Worm (Caenorhabditis elegans) whole organism, mixed stage, embryonic: ENCODE measurements around the gene attf-4.
A peak's percentile ranks its signal among the peaks of the same experiment; 100 is the strongest.

Source experiments
- M03D4.4 ChIP-seq: sonication (generic microtip); optimal IDR thresholded peaks from 2 replicates; lab custom pipeline; 2017; ENCODE audit warnings: mild to moderate bottlenecking, missing genetic modification characterization, missing compliant biosample characterization
- bed-3 ChIP-seq: fragments of 200-800 bp; sonication (Bioruptor generic); optimal IDR thresholded peaks from 3 replicates; lab custom pipeline; 2018; ENCODE audit warnings: mild to moderate bottlenecking, missing genetic modification characterization, moderate library complexity, missing compliant biosample characterization
- ceh-39 ChIP-seq: fragments of 150-350 bp; optimal IDR thresholded peaks from 2 replicates; lab custom pipeline; 2014; ENCODE audit warnings: missing biosample characterization, missing genetic modification characterization
- ceh-43 ChIP-seq: fragments of 200-800 bp; sonication (Bioruptor generic); optimal IDR thresholded peaks from 2 replicates; lab custom pipeline; 2018; ENCODE audit warnings: mild to moderate bottlenecking, missing genetic modification characterization, moderate library complexity, missing compliant biosample characterization
- ceh-83 ChIP-seq: fragments of 200-800 bp; sonication (Bioruptor generic); optimal IDR thresholded peaks from 2 replicates; lab custom pipeline; 2018; ENCODE audit warnings: mild to moderate bottlenecking, missing genetic modification characterization, missing compliant biosample characterization
- cnd-1 ChIP-seq: fragments of 200-800 bp; sonication (Bioruptor generic); optimal IDR thresholded peaks from 2 replicates; lab custom pipeline; 2018; ENCODE audit warnings: mild to moderate bottlenecking, missing genetic modification characterization, missing compliant biosample characterization
- drap-1 ChIP-seq: fragments of 200-800 bp; sonication (Bioruptor generic); optimal IDR thresholded peaks from 3 replicates; lab custom pipeline; 2018; ENCODE audit warnings: mild to moderate bottlenecking, missing genetic modification characterization, missing compliant biosample characterization
- elt-1 ChIP-seq: sonication (generic microtip); optimal IDR thresholded peaks from 2 replicates; lab custom pipeline; 2017; ENCODE audit warnings: missing genetic modification characterization, mild to moderate bottlenecking, missing compliant biosample characterization, antibody characterized with exemption, moderate library complexity, borderline replicate concordance; ENCODE audit not compliant: insufficient read depth
- flh-1 ChIP-seq: fragments of 200-800 bp; sonication (Bioruptor generic); optimal IDR thresholded peaks from 2 replicates; lab custom pipeline; 2018; ENCODE audit warnings: mild to moderate bottlenecking, missing genetic modification characterization, moderate library complexity, missing compliant biosample characterization
- ham-2 ChIP-seq: fragments of 200-800 bp; sonication (Bioruptor generic); optimal IDR thresholded peaks from 2 replicates; lab custom pipeline; 2018; ENCODE audit warnings: mild to moderate bottlenecking, missing genetic modification characterization, missing compliant biosample characterization
- hlh-1 ChIP-seq: fragments of 150-350 bp; optimal IDR thresholded peaks from 2 replicates; lab custom pipeline; 2014; ENCODE audit warnings: missing biosample characterization, missing genetic modification reagents, missing genetic modification characterization
- lin-13 ChIP-seq: fragments of 150-350 bp; optimal IDR thresholded peaks from 2 replicates; lab custom pipeline; 2014; ENCODE audit warnings: missing biosample characterization, missing genetic modification characterization
- lin-32 ChIP-seq: fragments of 200-800 bp; sonication (Bioruptor generic); optimal IDR thresholded peaks from 2 replicates; lab custom pipeline; 2018; ENCODE audit warnings: mild to moderate bottlenecking, missing genetic modification characterization, missing compliant biosample characterization
- lsy-2 ChIP-seq: fragments of 150-350 bp; optimal IDR thresholded peaks from 2 replicates; lab custom pipeline; 2014; ENCODE audit warnings: missing biosample characterization, missing genetic modification characterization
- mab-5 ChIP-seq: fragments of 150-350 bp; optimal IDR thresholded peaks from 2 replicates; lab custom pipeline; 2014; ENCODE audit warnings: missing biosample characterization, missing genetic modification characterization
- mls-2 ChIP-seq: sonication (generic microtip); optimal IDR thresholded peaks from 2 replicates; lab custom pipeline; 2016; ENCODE audit warnings: mild to moderate bottlenecking, missing genetic modification characterization, moderate library complexity, missing compliant biosample characterization
- nhr-2 ChIP-seq: fragments of 150-350 bp; optimal IDR thresholded peaks from 2 replicates; lab custom pipeline; 2014; ENCODE audit warnings: missing biosample characterization, missing genetic modification characterization
- nhr-237 ChIP-seq: fragments of 150-350 bp; optimal IDR thresholded peaks from 2 replicates; lab custom pipeline; 2014; ENCODE audit warnings: missing biosample characterization, missing genetic modification characterization
- nhr-28 ChIP-seq: fragments of 150-350 bp; optimal IDR thresholded peaks from 2 replicates; lab custom pipeline; 2014; ENCODE audit warnings: missing biosample characterization, missing genetic modification characterization
- nhr-76 ChIP-seq: sonication (generic microtip); optimal IDR thresholded peaks from 2 replicates; lab custom pipeline; 2017; ENCODE audit warnings: missing biosample characterization, missing genetic modification characterization
- sem-2 ChIP-seq: fragments of 200-800 bp; sonication (Bioruptor generic); optimal IDR thresholded peaks from 2 replicates; lab custom pipeline; 2018; ENCODE audit warnings: mild to moderate bottlenecking, missing genetic modification characterization, missing compliant biosample characterization
- sptf-1 ChIP-seq: sonication (generic microtip); optimal IDR thresholded peaks from 2 replicates; lab custom pipeline; 2017; ENCODE audit warnings: mild to moderate bottlenecking, missing genetic modification characterization, moderate library complexity, missing compliant biosample characterization
- tbx-8 ChIP-seq: fragments of 200-800 bp; sonication (Bioruptor generic); optimal IDR thresholded peaks from 2 replicates; lab custom pipeline; 2018; ENCODE audit warnings: mild to moderate bottlenecking, missing genetic modification characterization, moderate library complexity, missing compliant biosample characterization
- unc-120 ChIP-seq: sonication (generic microtip); optimal IDR thresholded peaks from 2 replicates; lab custom pipeline; 2017; ENCODE audit warnings: missing genetic modification characterization, missing compliant biosample characterization; ENCODE audit not compliant: poor library complexity, severe bottlenecking
- unc-62 ChIP-seq: fragments of 150-350 bp; optimal IDR thresholded peaks from 2 replicates; lab custom pipeline; 2014; ENCODE audit warnings: missing biosample characterization, missing genetic modification reagents, missing genetic modification characterization
- zip-8 ChIP-seq: fragments of 150-350 bp; optimal IDR thresholded peaks from 2 replicates; lab custom pipeline; 2014; ENCODE audit warnings: missing biosample characterization, missing genetic modification characterization

Gene attf-4

ce11 chrIII:6118320-6118719, 38.0 kb downstream of the attf-4 start, which contains the start of gene kin-18:
TSS of gene kin-18 (plus strand) at chrIII:6118620.
- TF ChIP-seq lin-32 (GFP tag; lab: Kevin White, UChicago) = no peak
- TF ChIP-seq lsy-2 (tag; lab: Kevin White, UChicago) = no peak
- no peak for TF ChIP-seq ceh-39 (tag; lab: Kevin White, UChicago)
- no peak for TF ChIP-seq M03D4.4
- no peak for TF ChIP-seq cnd-1 (tag; lab: Kevin White, UChicago)
- no peak for TF ChIP-seq sptf-1 (tag; lab: Kevin White, UChicago)
- no peak for TF ChIP-seq drap-1
- no peak for TF ChIP-seq hlh-1 (tag; lab: Kevin White, UChicago)
- TF ChIP-seq mls-2 (tag; lab: Kevin White, UChicago) = no peak
- no peak for TF ChIP-seq lin-13 (tag; lab: Kevin White, UChicago)
- no peak for TF ChIP-seq nhr-2
- no peak for TF ChIP-seq sem-2 (GFP tag; lab: Kevin White, UChicago)
- TF ChIP-seq, all 35 proteins: peak for 0

ce11 chrIII:6120990-6121389, 40.6 kb downstream of the attf-4 start:
- no peak for TF ChIP-seq sem-2 (GFP tag; lab: Kevin White, UChicago)
- TF ChIP-seq nhr-76 (tag; lab: Kevin White, UChicago) = no peak
- no peak for TF ChIP-seq nhr-28 (tag; lab: Kevin White, UChicago)
- no peak for TF ChIP-seq mab-5
- no peak for TF ChIP-seq cnd-1 (tag; lab: Kevin White, UChicago)

ce11 chrIII:6123647-6124046, 43.3 kb downstream of the attf-4 start:
- peak; percentile 1 for TF ChIP-seq unc-120 (tag; lab: Kevin White, UChicago)
- no peak for TF ChIP-seq tbx-8 (GFP tag; lab: Kevin White, UChicago)

- TF ChIP-seq elt-1 (tag; lab: Kevin White, UChicago) = peak; percentile 91
- no peak for TF ChIP-seq unc-62
- TF ChIP-seq, all 35 proteins: peak for 1
These were observed 51.7 kb downstream of the attf-4 start for ce11 chrIII:6132068-6132467.

ce11 chrIII:6133389-6133789, 53.0 kb downstream of the attf-4 start:
- TF ChIP-seq sptf-1 (tag; lab: Kevin White, UChicago) (peak; percentile 88), tbx-8 (GFP tag; lab: Kevin White, UChicago) (peak; percentile 32), ham-2 (peak; percentile 9), drap-1 (peak; percentile 77), lin-32 (GFP tag; lab: Kevin White, UChicago) (peak; percentile 56), sem-2 (GFP tag; lab: Kevin White, UChicago) (peak; percentile 63), mls-2 (tag; lab: Kevin White, UChicago) (peak; percentile 70), M03D4.4 (peak; percentile 81), ceh-43 (peak; percentile 53), flh-1 (GFP tag; lab: Kevin White, UChicago) (peak; percentile 23), cnd-1 (tag; lab: Kevin White, UChicago) (peak; percentile 83), ceh-83 (peak; percentile 26), bed-3 (GFP tag; lab: Kevin White, UChicago) (peak; percentile 26)

ce11 chrIII:6134111-6134510, 53.7 kb downstream of the attf-4 start:
- peak; percentile 92 for TF ChIP-seq zip-8 (tag; lab: Kevin White, UChicago)
- TF ChIP-seq nhr-237 (tag; lab: Kevin White, UChicago) = no peak
- no peak for TF ChIP-seq lsy-2 (tag; lab: Kevin White, UChicago)
- TF ChIP-seq mab-5 = no peak
